Fruit fly (Drosophila melanogaster): ENCODE measurements around the gene myo.

DNA sequence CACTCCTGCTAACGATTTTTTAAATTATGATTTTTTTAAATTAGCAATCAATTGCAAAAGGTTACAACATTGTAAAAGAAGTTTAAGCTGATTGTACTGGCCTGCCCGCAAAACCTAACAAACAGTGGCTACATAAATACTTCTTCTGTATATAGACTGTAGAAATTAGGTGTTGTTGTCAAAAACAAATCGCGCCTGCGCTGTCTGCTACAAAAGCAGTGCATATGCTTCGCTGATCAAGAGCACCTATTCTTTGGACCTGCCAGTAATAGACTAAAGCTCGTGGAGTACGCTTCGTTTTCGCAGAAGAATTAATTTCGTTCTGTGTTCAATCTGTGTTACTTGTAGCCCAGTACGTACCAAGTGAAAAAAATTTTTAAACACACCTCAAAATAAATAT, 28.3 kb upstream of the myo start, which contains the start of gene bt:
- TF ChIP-seq Jra (GFP tag; optimal IDR thresholded peaks at IDR 0.05): no peak
- TF ChIP-seq OdsH (GFP tag; optimal IDR thresholded peaks at IDR 0.05): no peak
- no peak for TF ChIP-seq sage (GFP tag; optimal IDR thresholded peaks at IDR 0.05)
